Worm (Caenorhabditis elegans) whole organism, L3 larva: Measurements from ENCODE around the gene repo-1.

Experiments used
- R02D3.7 ChIP-seq: fragments of 150-350 bp; optimal IDR thresholded peaks from 2 replicates; lab custom pipeline; 2014; ENCODE audit warnings: missing biosample characterization, missing genetic modification characterization
- ama-1 ChIP-seq: fragments of 150-350 bp; optimal IDR thresholded peaks from 2 replicates; lab custom pipeline; 2018
- ceh-28 ChIP-seq: fragments of 150-350 bp; optimal IDR thresholded peaks from 2 replicates; lab custom pipeline; 2014; ENCODE audit warnings: missing biosample characterization, missing genetic modification reagents, missing genetic modification characterization
- ceh-82 ChIP-seq: fragments of 150-350 bp; optimal IDR thresholded peaks from 2 replicates; lab custom pipeline; 2014; ENCODE audit warnings: missing biosample characterization, missing genetic modification characterization
- daf-12 ChIP-seq: fragments of 150-350 bp; optimal IDR thresholded peaks from 2 replicates; lab custom pipeline; 2014; ENCODE audit warnings: missing biosample characterization, missing genetic modification reagents, missing genetic modification characterization
- lin-15B ChIP-seq: fragments of 150-350 bp; optimal IDR thresholded peaks from 2 replicates; lab custom pipeline; 2014; ENCODE audit warnings: missing biosample characterization, missing genetic modification characterization
- nhr-11 ChIP-seq: fragments of 150-350 bp; optimal IDR thresholded peaks from 2 replicates; lab custom pipeline; 2014; ENCODE audit warnings: missing biosample characterization, missing genetic modification characterization
- nhr-12 ChIP-seq: fragments of 150-350 bp; optimal IDR thresholded peaks from 2 replicates; lab custom pipeline; 2014; ENCODE audit warnings: missing biosample characterization, missing genetic modification characterization
- nhr-28 ChIP-seq: fragments of 150-350 bp; optimal IDR thresholded peaks from 2 replicates; lab custom pipeline; 2014; ENCODE audit warnings: missing biosample characterization, missing genetic modification characterization
- nhr-76 ChIP-seq: fragments of 150-350 bp; sonication (generic microtip); optimal IDR thresholded peaks from 5 replicates; lab custom pipeline; 2014; ENCODE audit warnings: missing biosample characterization, missing genetic modification characterization
- pha-4 ChIP-seq: fragments of 150-350 bp; optimal IDR thresholded peaks from 2 replicates; lab custom pipeline; 2014; ENCODE audit warnings: missing biosample characterization, missing genetic modification reagents, missing genetic modification characterization
- zag-1 ChIP-seq: fragments of 150-350 bp; optimal IDR thresholded peaks from 2 replicates; lab custom pipeline; 2014; ENCODE audit warnings: missing biosample characterization, missing genetic modification characterization

DNA sequence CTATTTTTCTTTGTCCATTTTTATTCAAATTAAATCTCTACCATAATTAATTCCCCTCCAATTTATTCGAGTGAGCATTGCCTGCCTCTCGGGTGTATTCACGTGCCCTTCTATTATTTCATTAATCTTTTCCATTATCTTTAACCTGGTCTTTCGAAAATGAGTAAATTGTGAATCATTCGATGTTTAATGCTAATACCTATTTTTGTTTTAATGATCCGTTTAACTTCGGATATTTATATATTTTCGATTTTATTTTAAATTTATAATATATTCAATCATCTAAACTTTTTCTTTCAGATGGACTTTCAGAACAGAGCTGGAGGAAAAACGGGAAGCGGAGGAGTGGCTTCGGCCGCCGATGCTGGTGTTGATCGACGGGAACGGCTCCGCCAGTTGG lies at the start of gene repo-1:
- TF ChIP-seq ama-1 (lab: Kevin White, UChicago) (no peak), nhr-12 (tag; lab: Kevin White, UChicago) (no peak), nhr-76 (no peak), ceh-28 (tag; lab: Kevin White, UChicago) (no peak), ceh-82 (tag; lab: Kevin White, UChicago) (no peak), nhr-28 (tag; lab: Kevin White, UChicago) (no peak), R02D3.7 (tag; lab: Kevin White, UChicago) (no peak), lin-15B (tag; lab: Kevin White, UChicago) (no peak), nhr-11 (tag; lab: Kevin White, UChicago) (no peak), pha-4 (no peak), zag-1 (tag; lab: Kevin White, UChicago) (no peak), daf-12 (tag; lab: Kevin White, UChicago) (no peak)
